Worm (Caenorhabditis elegans) whole organism, early embryonic: Measurements from ENCODE around the gene cup-16.

Experiments
- B0310.2 ChIP-seq: sonication (generic microtip); optimal IDR thresholded peaks from 2 replicates; lab custom pipeline; 2016; ENCODE audit warnings: mild to moderate bottlenecking, missing genetic modification characterization, missing compliant biosample characterization
- F13C5.2 ChIP-seq: sonication (generic microtip); optimal IDR thresholded peaks from 2 replicates; lab custom pipeline; 2017; ENCODE audit warnings: mild to moderate bottlenecking, missing genetic modification characterization, inconsistent platforms, missing compliant biosample characterization
- ama-1 ChIP-seq: fragments of 150-350 bp; optimal IDR thresholded peaks from 2 replicates; lab custom pipeline; 2014
- ceh-13 ChIP-seq: fragments of 200-800 bp; sonication (Bioruptor generic); optimal IDR thresholded peaks from 2 replicates; lab custom pipeline; 2018; ENCODE audit warnings: mild to moderate bottlenecking, missing genetic modification characterization, missing compliant biosample characterization
- ceh-36 ChIP-seq: sonication (generic microtip); optimal IDR thresholded peaks from 2 replicates; lab custom pipeline; 2016; ENCODE audit warnings: missing genetic modification characterization, inconsistent platforms, missing compliant biosample characterization
- flt-1 ChIP-seq: fragments of 200-800 bp; sonication (Bioruptor generic); IDR thresholded peaks from 2 replicates; pipeline ENCODE4 v1.3.6; 2022; ENCODE audit warnings: missing genetic modification characterization, missing compliant biosample characterization
- hmbx-1 ChIP-seq: sonication (generic microtip); optimal IDR thresholded peaks from 2 replicates; lab custom pipeline; 2016; ENCODE audit warnings: mild to moderate bottlenecking, missing genetic modification characterization, missing compliant biosample characterization
- pes-1 ChIP-seq: fragments of 200-800 bp; sonication (Bioruptor generic); IDR thresholded peaks from 2 replicates; pipeline ENCODE4 v1.3.6; 2022; ENCODE audit warnings: missing genetic modification reagents, missing genetic modification characterization, missing compliant biosample characterization
- scrt-1 ChIP-seq: fragments of 200-800 bp; sonication (Bioruptor generic); IDR thresholded peaks from 2 replicates; pipeline ENCODE4 v1.3.6; 2022; ENCODE audit warnings: missing genetic modification characterization, missing compliant biosample characterization
- tbx-37 ChIP-seq: fragments of 200-800 bp; sonication (Bioruptor generic); conservative IDR thresholded peaks from 2 replicates; pipeline ENCODE4 v1.3.6; 2022; ENCODE audit warnings: missing genetic modification reagents, missing genetic modification characterization, missing compliant biosample characterization

DNA sequence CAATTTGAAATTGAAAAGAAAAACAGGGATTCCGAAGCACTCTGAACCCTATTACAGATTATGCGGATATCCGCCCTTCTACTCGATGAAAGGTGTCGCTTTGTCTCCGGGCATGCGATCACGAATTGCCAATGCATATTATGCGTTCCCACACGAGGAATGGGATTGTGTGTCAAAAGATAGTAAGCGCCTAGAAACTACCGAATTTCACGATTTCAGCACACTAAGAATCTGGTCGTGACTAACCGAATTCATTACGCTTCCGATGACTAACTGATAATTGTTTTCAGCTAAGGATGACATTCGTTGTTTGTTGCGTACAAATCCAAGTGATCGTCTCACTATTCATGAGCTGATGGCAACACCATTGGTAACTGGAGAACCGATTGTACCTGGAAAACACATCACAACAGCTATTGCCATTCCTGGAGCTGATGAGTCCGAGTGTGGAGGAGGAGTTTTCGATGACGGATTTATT, 39.4 kb downstream of the cup-16 start:
- TF ChIP-seq ceh-13 (GFP tag; lab: Kevin White, UChicago), result no peak
- no peak for TF ChIP-seq ama-1 (lab: Kevin White, UChicago)
- TF ChIP-seq flt-1, result no peak
- TF ChIP-seq B0310.2, result no peak
- no peak for TF ChIP-seq pes-1 (GFP tag; lab: Robert Waterston, UW)
- TF ChIP-seq hmbx-1 (tag; lab: Kevin White, UChicago), result no peak
- TF ChIP-seq F13C5.2 (tag; lab: Kevin White, UChicago), result no peak
- no peak for TF ChIP-seq scrt-1 (GFP tag; lab: Robert Waterston, UW)
- no peak for TF ChIP-seq ceh-36 (tag; lab: Kevin White, UChicago)
- no peak for TF ChIP-seq tbx-37 (GFP tag; lab: Robert Waterston, UW)
